Worm (Caenorhabditis elegans) whole organism, L4/young adult: Measurements from ENCODE around the gene F17E9.3.

Experiments used
- W03F9.2 ChIP-seq: fragments of 150-350 bp; optimal IDR thresholded peaks from 2 replicates; lab custom pipeline; 2014; ENCODE audit warnings: missing biosample characterization, missing genetic modification characterization
- him-1 ChIP-seq: sonication (generic microtip); optimal IDR thresholded peaks from 2 replicates; lab custom pipeline; 2016; ENCODE audit warnings: missing genotype, missing genetic modification reagents, missing genetic modification characterization, missing compliant biosample characterization

DNA sequence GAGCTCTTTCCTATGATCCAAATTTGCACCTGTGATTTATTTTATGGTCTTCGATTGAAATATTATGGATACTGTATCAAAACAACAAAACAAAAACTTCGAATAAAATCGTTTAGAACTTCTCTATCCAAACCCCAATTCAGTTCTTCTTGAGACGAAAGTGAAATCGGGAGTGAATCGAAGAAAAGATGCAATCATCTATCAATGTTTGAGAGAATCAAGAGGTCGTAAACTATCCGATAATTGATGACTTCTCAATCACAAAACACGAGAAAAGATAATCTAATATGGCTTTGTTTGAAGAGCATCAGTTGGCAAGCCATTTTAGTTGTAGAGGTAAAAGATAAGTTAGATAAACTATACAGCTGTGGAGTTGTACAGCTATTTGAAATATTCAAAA is 36.9 kb upstream of the F17E9.3 start:
- TF ChIP-seq W03F9.2 (tag; lab: Kevin White, UChicago), result no peak
- TF ChIP-seq him-1 (tag; lab: Kevin White, UChicago), result no peak
